Worm (Caenorhabditis elegans) whole organism, young adult: ENCODE results near the gene T01B4.3.
A peak's percentile ranks its signal among the peaks of the same experiment; 100 is the strongest.

Experiments used
- F10E7.11 ChIP-seq: sonication (generic microtip); optimal IDR thresholded peaks from 2 replicates; lab custom pipeline; 2017; ENCODE audit warnings: mild to moderate bottlenecking, missing genetic modification characterization, moderate library complexity, missing compliant biosample characterization
- F22D6.2 ChIP-seq: sonication (generic microtip); optimal IDR thresholded peaks from 2 replicates; lab custom pipeline; 2016; ENCODE audit warnings: mild to moderate bottlenecking, missing genetic modification characterization, missing compliant biosample characterization
- F23B12.7 ChIP-seq: sonication (generic microtip); optimal IDR thresholded peaks from 2 replicates; lab custom pipeline; 2017; ENCODE audit warnings: missing genetic modification characterization, mild to moderate bottlenecking, missing compliant biosample characterization, antibody characterized with exemption, moderate library complexity; ENCODE audit not compliant: insufficient read depth
- F37B4.10 ChIP-seq: fragments of 200-800 bp; sonication (Bioruptor generic); IDR thresholded peaks from 2 replicates; pipeline ENCODE4 v1.3.6; 2022; ENCODE audit warnings: missing genetic modification characterization, missing compliant biosample characterization
- F49E8.2 ChIP-seq: sonication (generic microtip); optimal IDR thresholded peaks from 3 replicates; lab custom pipeline; 2017; ENCODE audit warnings: missing genetic modification characterization, mild to moderate bottlenecking, missing compliant biosample characterization, antibody characterized with exemption, moderate library complexity; ENCODE audit not compliant: insufficient read depth
- F52B5.7 ChIP-seq: sonication (generic microtip); optimal IDR thresholded peaks from 2 replicates; lab custom pipeline; 2016; ENCODE audit warnings: mild to moderate bottlenecking, missing genetic modification characterization, missing compliant biosample characterization
- F55B11.4 ChIP-seq: sonication (generic microtip); optimal IDR thresholded peaks from 2 replicates; lab custom pipeline; 2016; ENCODE audit warnings: missing compliant biosample characterization, missing genetic modification characterization, borderline replicate concordance; ENCODE audit not compliant: insufficient read depth
- Y56A3A.18 ChIP-seq: fragments of 200-800 bp; sonication (Bioruptor generic); IDR thresholded peaks from 2 replicates; pipeline ENCODE4 v1.3.6; 2022; ENCODE audit warnings: missing genetic modification reagents, missing genetic modification characterization, missing compliant biosample characterization
- Y95B8A.8 ChIP-seq: fragments of 200-800 bp; sonication (Bioruptor generic); IDR thresholded peaks from 2 replicates; pipeline ENCODE4 v1.3.6; 2022; ENCODE audit warnings: missing genetic modification reagents, missing genetic modification characterization, missing compliant biosample characterization
- ZK185.1 ChIP-seq: sonication (generic microtip); optimal IDR thresholded peaks from 2 replicates; lab custom pipeline; 2016; ENCODE audit warnings: mild to moderate bottlenecking, missing genetic modification characterization, missing compliant biosample characterization; ENCODE audit not compliant: poor library complexity, severe bottlenecking
- attf-5 ChIP-seq: fragments of 200-800 bp; sonication (Bioruptor generic); optimal IDR thresholded peaks from 2 replicates; lab custom pipeline; 2018; ENCODE audit warnings: mild to moderate bottlenecking, missing genetic modification characterization, missing compliant biosample characterization
- cebp-1 ChIP-seq, 2 experiments: fragments of 200-800 bp in 1 of 2; sonication (Bioruptor generic) in 1 of 2; sonication (generic microtip) in 1 of 2; IDR thresholded peaks in 1 of 2; optimal IDR thresholded peaks in 1 of 2; 2 replicates each; pipeline versions ENCODE4 v1.3.6 to Lab custom; 2017 to 2022; ENCODE audit warnings: missing compliant biosample characterization in 2 of 2, missing genetic modification characterization in 2 of 2, mild to moderate bottlenecking in 1 of 2, missing genetic modification reagents in 1 of 2, moderate library complexity in 1 of 2
- cebp-2 ChIP-seq: fragments of 200-800 bp; sonication (Bioruptor generic); IDR thresholded peaks from 2 replicates; pipeline ENCODE4 v1.3.6; 2022; ENCODE audit warnings: missing genetic modification characterization, missing compliant biosample characterization
- ceh-58 ChIP-seq: fragments of 200-800 bp; sonication (Bioruptor generic); IDR thresholded peaks from 2 replicates; pipeline ENCODE4 v1.3.6; 2022; ENCODE audit warnings: missing genetic modification characterization, missing compliant biosample characterization
- dpff-1 ChIP-seq: sonication (generic microtip); optimal IDR thresholded peaks from 2 replicates; lab custom pipeline; 2017; ENCODE audit warnings: mild to moderate bottlenecking, missing genetic modification characterization, missing compliant biosample characterization
- egrh-3 ChIP-seq: fragments of 200-800 bp; sonication (Bioruptor generic); IDR thresholded peaks from 2 replicates; pipeline ENCODE4 v1.3.6; 2022; ENCODE audit warnings: missing genetic modification reagents, missing genetic modification characterization, missing compliant biosample characterization
- ets-4 ChIP-seq: fragments of 200-800 bp; sonication (Bioruptor generic); optimal IDR thresholded peaks from 2 replicates; lab custom pipeline; 2018; ENCODE audit warnings: mild to moderate bottlenecking, missing genetic modification characterization, missing compliant biosample characterization
- fkh-3 ChIP-seq: sonication (generic microtip); optimal IDR thresholded peaks from 2 replicates; lab custom pipeline; 2016; ENCODE audit warnings: mild to moderate bottlenecking, missing genetic modification characterization, missing compliant biosample characterization
- hmg-20 ChIP-seq: fragments of 200-800 bp; sonication (Bioruptor generic); IDR thresholded peaks from 2 replicates; pipeline ENCODE4 v1.3.6; 2022; ENCODE audit warnings: missing genetic modification reagents, missing genetic modification characterization, missing compliant biosample characterization
- hsf-1 ChIP-seq: fragments of 200-800 bp; sonication (Bioruptor generic); IDR thresholded peaks from 2 replicates; pipeline ENCODE4 v1.3.6; 2022; ENCODE audit warnings: missing genetic modification reagents, missing genetic modification characterization, missing compliant biosample characterization
- lag-1 ChIP-seq: fragments of 200-800 bp; sonication (Bioruptor generic); IDR thresholded peaks from 2 replicates; pipeline ENCODE4 v1.3.6; 2022; ENCODE audit warnings: missing genetic modification reagents, missing genetic modification characterization, missing compliant biosample characterization
- lsl-1 ChIP-seq: fragments of 200-800 bp; sonication (Bioruptor generic); optimal IDR thresholded peaks from 2 replicates; lab custom pipeline; 2018; ENCODE audit warnings: mild to moderate bottlenecking, missing genetic modification characterization, moderate library complexity, missing compliant biosample characterization
- madf-10 ChIP-seq: sonication (generic microtip); optimal IDR thresholded peaks from 2 replicates; lab custom pipeline; 2016; ENCODE audit warnings: mild to moderate bottlenecking, missing genetic modification characterization, missing compliant biosample characterization
- mcd-1 ChIP-seq: fragments of 200-800 bp; sonication (Bioruptor generic); IDR thresholded peaks from 2 replicates; pipeline ENCODE4 v1.3.6; 2022; ENCODE audit warnings: missing genetic modification reagents, missing genetic modification characterization, missing compliant biosample characterization
- mxl-1 ChIP-seq: sonication (generic microtip); optimal IDR thresholded peaks from 2 replicates; lab custom pipeline; 2016; ENCODE audit warnings: missing genetic modification characterization, missing compliant biosample characterization
- nfya-2 ChIP-seq: fragments of 200-800 bp; sonication (Bioruptor generic); IDR thresholded peaks from 2 replicates; pipeline ENCODE4 v1.3.6; 2022; ENCODE audit warnings: missing genetic modification reagents, missing genetic modification characterization, missing compliant biosample characterization
- nhr-80 ChIP-seq: sonication (generic microtip); optimal IDR thresholded peaks from 2 replicates; lab custom pipeline; 2016; ENCODE audit warnings: missing genetic modification characterization, missing compliant biosample characterization
- nhr-90 ChIP-seq: sonication (generic microtip); optimal IDR thresholded peaks from 2 replicates; lab custom pipeline; 2016; ENCODE audit warnings: missing genotype, mild to moderate bottlenecking, missing genetic modification characterization, missing compliant biosample characterization
- rcor-1 ChIP-seq: fragments of 200-800 bp; sonication (Bioruptor generic); IDR thresholded peaks from 2 replicates; pipeline ENCODE4 v1.3.6; 2022; ENCODE audit warnings: missing genetic modification reagents, missing genetic modification characterization, missing compliant biosample characterization
- rpc-1 ChIP-seq, 2 experiments: fragments of 150-350 bp in 1 of 2; sonication (generic microtip) in 1 of 2; optimal IDR thresholded peaks; 2 replicates each; lab custom pipeline; 2014 to 2018; ENCODE audit warnings: missing biosample characterization in 1 of 2, missing genetic modification characterization in 1 of 2, missing genetic modification reagents in 1 of 2, missing genotype in 1 of 2
- snpc-4 ChIP-seq, 5 experiments: fragments of 150-350 bp in 1 of 5; sonication (generic microtip) in 4 of 5; optimal IDR thresholded peaks; 2 replicates each; lab custom pipeline; 2014 to 2018; ENCODE audit warnings: missing genetic modification characterization in 5 of 5, missing biosample characterization in 3 of 5, antibody characterized with exemption in 2 of 5, mild to moderate bottlenecking in 2 of 5, missing compliant biosample characterization in 2 of 5, missing genotype in 2 of 5, moderate library complexity in 2 of 5, missing genetic modification reagents in 1 of 5
- tbp1 ChIP-seq: fragments of 200-800 bp; sonication (Bioruptor generic); optimal IDR thresholded peaks from 2 replicates; lab custom pipeline; 2018; ENCODE audit warnings: mild to moderate bottlenecking, missing genetic modification characterization, missing compliant biosample characterization
- tlf-1 ChIP-seq: fragments of 200-800 bp; sonication (Bioruptor generic); optimal IDR thresholded peaks from 2 replicates; lab custom pipeline; 2018; ENCODE audit warnings: mild to moderate bottlenecking, missing genetic modification characterization, missing compliant biosample characterization
- unc-130 ChIP-seq: sonication (generic microtip); optimal IDR thresholded peaks from 2 replicates; lab custom pipeline; 2016; ENCODE audit warnings: missing genetic modification reagents, missing genetic modification characterization, missing compliant biosample characterization
- ztf-22 ChIP-seq: fragments of 200-800 bp; sonication (Bioruptor generic); optimal IDR thresholded peaks from 2 replicates; lab custom pipeline; 2018; ENCODE audit warnings: mild to moderate bottlenecking, missing genetic modification characterization, moderate library complexity, missing compliant biosample characterization
- ztf-25 ChIP-seq: fragments of 200-800 bp; sonication (Bioruptor generic); IDR thresholded peaks from 2 replicates; pipeline ENCODE4 v1.3.6; 2022; ENCODE audit warnings: missing genetic modification reagents, missing genetic modification characterization, missing compliant biosample characterization
- ztf-6 ChIP-seq: fragments of 200-800 bp; sonication (Bioruptor generic); IDR thresholded peaks from 2 replicates; pipeline ENCODE4 v1.3.6; 2022; ENCODE audit warnings: missing genetic modification reagents, missing genetic modification characterization, missing compliant biosample characterization

The T01B4.3 gene

DNA sequence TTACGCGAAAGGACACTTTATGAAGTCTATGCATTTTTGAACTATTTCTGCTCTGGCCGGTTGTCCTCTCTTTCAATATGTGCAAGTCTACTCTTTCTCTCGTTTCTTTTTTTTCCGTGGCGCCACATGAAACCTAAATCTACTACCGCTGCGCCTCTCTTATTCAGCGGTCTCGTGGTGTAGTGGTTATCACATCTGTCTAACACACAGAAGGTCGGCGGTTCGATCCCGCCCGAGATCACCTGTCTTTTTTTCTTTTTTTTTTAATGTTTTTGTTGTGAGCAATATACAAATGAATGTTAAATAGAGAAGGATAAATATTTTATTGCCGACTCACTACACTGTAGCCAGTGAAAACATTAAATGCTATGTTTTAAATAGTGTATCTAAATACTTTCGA, 19.4 kb downstream of the T01B4.3 start (continued):
- TF ChIP-seq ztf-25 (GFP tag; lab: Robert Waterston, UW) (0 out of 2 replicates have a peak, but pooled peaks have one; percentile 59), F52B5.7 (tag; lab: Kevin White, UChicago) (no peak), F22D6.2 (no peak), F23B12.7 (peak; percentile 68), egrh-3 (peak; percentile 8; the same call in 1 of the 2 replicates), rcor-1 (peak; percentile 67), lsl-1 (GFP tag; lab: Kevin White, UChicago) (no peak), F55B11.4 (no peak), tlf-1 (no peak), rpc-1 (optimal IDR thresholded peaks at IDR 0.05; lab: Kevin White, UChicago) (peak; percentile 82), rpc-1 (tag; optimal IDR thresholded peaks at IDR 0.05; lab: Kevin White, UChicago) (peak; percentile 91), madf-10 (tag; lab: Kevin White, UChicago) (peak; percentile 75), hmg-20 (GFP tag; lab: Robert Waterston, UW) (0 out of 2 replicates have a peak, but pooled peaks have one; percentile 37), Y95B8A.8 (no peak), Y56A3A.18 (GFP tag; lab: Robert Waterston, UW) (no peak; the same call in 1 of the 2 replicates), F37B4.10 (GFP tag; lab: Robert Waterston, UW) (no peak), tbp1 (peak; percentile 94), cebp-2 (no peak), snpc-4 (GFP tag; optimal IDR thresholded peaks at IDR 0.05; lab: Kevin White, UChicago) (peak; percentile 46), snpc-4 (tag; optimal IDR thresholded peaks at IDR 0.05; lab: Kevin White, UChicago) (peak in 3 of 4 experiments; percentile 63 to 79 (median 73)), dpff-1 (tag; lab: Kevin White, UChicago) (no peak), hsf-1 (no peak), ZK185.1 (tag; lab: Kevin White, UChicago) (peak; percentile 86), attf-5 (peak; percentile 11), nfya-2 (GFP tag; lab: Robert Waterston, UW) (no peak), nhr-90 (peak; percentile 79), F49E8.2 (tag; lab: Kevin White, UChicago) (no peak), ztf-6 (GFP tag; lab: Robert Waterston, UW) (no peak), ztf-22 (GFP tag; lab: Kevin White, UChicago) (no peak)

ce11 chrX:16297123-16297522, 20.4 kb downstream of the T01B4.3 start:
- no peak for TF ChIP-seq fkh-3 (tag; lab: Kevin White, UChicago)
- peak; percentile 54 for TF ChIP-seq nhr-80 (tag; lab: Kevin White, UChicago)
- no peak for TF ChIP-seq cebp-1 (GFP tag; IDR thresholded peaks at IDR 0.05; lab: Robert Waterston, UW)
- peak; percentile 8 for TF ChIP-seq cebp-1 (tag; optimal IDR thresholded peaks at IDR 0.05; lab: Kevin White, UChicago)
- peak; percentile 69 for TF ChIP-seq madf-10 (tag; lab: Kevin White, UChicago)

ce11 chrX:16292933-16293332, 24.6 kb downstream of the T01B4.3 start, which contains the start of gene F52E10.4:
Gene F52E10.4 (minus strand): TSS chrX:16293033.
- no peak for TF ChIP-seq ceh-58 (GFP tag; lab: Robert Waterston, UW)
- no peak for TF ChIP-seq lag-1 (GFP tag; lab: Robert Waterston, UW)
- no peak for TF ChIP-seq F10E7.11 (tag; lab: Kevin White, UChicago)
- no peak for TF ChIP-seq ets-4
- TF ChIP-seq mcd-1 (GFP tag; lab: Robert Waterston, UW), result no peak
- TF ChIP-seq mxl-1 (tag; lab: Kevin White, UChicago), result no peak
- no peak for TF ChIP-seq unc-130 (GFP tag; lab: Kevin White, UChicago)
- TF ChIP-seq, all 124 proteins: peak for 0
